Fruit fly (Drosophila melanogaster) whole organism, embryonic: Measurements from ENCODE around the gene CG43210.
A peak's percentile ranks its signal among the peaks of the same experiment; 100 is the strongest.

Source experiments
- Atf6 ChIP-seq: fragments of 200-800 bp; sonication (Bioruptor generic); IDR thresholded peaks from 2 replicates; pipeline ENCODE4 v1.3.6; 2022; ENCODE audit warnings: missing biosample characterization, missing genetic modification characterization
- Bdp1 ChIP-seq: fragments of 200-800 bp; sonication (Bioruptor generic); optimal IDR thresholded peaks from 3 replicates; lab custom pipeline; 2016; ENCODE audit warnings: missing biosample characterization, missing genetic modification characterization
- CG10431 ChIP-seq: fragments of 200-800 bp; sonication (Bioruptor generic); optimal IDR thresholded peaks from 3 replicates; lab custom pipeline; 2018; ENCODE audit warnings: missing biosample characterization, mild to moderate bottlenecking, missing genetic modification characterization
- CG10979 ChIP-seq: fragments of 200-800 bp; sonication (Bioruptor generic); optimal IDR thresholded peaks from 2 replicates; lab custom pipeline; 2018; ENCODE audit warnings: missing biosample characterization, mild to moderate bottlenecking, missing genetic modification characterization, moderate library complexity
- CG13424 ChIP-seq: fragments of 200-800 bp; sonication (Bioruptor generic); optimal IDR thresholded peaks from 2 replicates; lab custom pipeline; 2019; ENCODE audit warnings: missing biosample characterization, mild to moderate bottlenecking, missing genetic modification characterization, moderate library complexity
- CG14050 ChIP-seq: fragments of 200-800 bp; sonication (Bioruptor generic); IDR thresholded peaks from 3 replicates; pipeline ENCODE4 v1.3.6; 2022; ENCODE audit warnings: missing biosample characterization, missing genetic modification characterization
- CG15073 ChIP-seq: fragments of 200-800 bp; sonication (Bioruptor generic); optimal IDR thresholded peaks from 2 replicates; lab custom pipeline; 2016; ENCODE audit warnings: missing biosample characterization, missing genetic modification characterization
- CG1529 ChIP-seq: fragments of 200-800 bp; sonication (Bioruptor generic); optimal IDR thresholded peaks from 3 replicates; lab custom pipeline; 2018; ENCODE audit warnings: missing biosample characterization, missing genetic modification characterization
- CG15601 ChIP-seq: fragments of 200-800 bp; sonication (Bioruptor generic); optimal IDR thresholded peaks from 3 replicates; lab custom pipeline; 2019; ENCODE audit warnings: missing biosample characterization, mild to moderate bottlenecking, missing genetic modification characterization, moderate library complexity
- CG17186 ChIP-seq: fragments of 200-800 bp; sonication (Bioruptor generic); optimal IDR thresholded peaks from 3 replicates; lab custom pipeline; 2017; ENCODE audit warnings: missing biosample characterization, missing genetic modification reagents, missing genetic modification characterization
- CG17361 ChIP-seq: fragments of 200-800 bp; sonication (Bioruptor generic); IDR thresholded peaks from 3 replicates; pipeline ENCODE4 v1.3.6; 2022; ENCODE audit warnings: missing biosample characterization, missing genetic modification characterization
- CG2129 ChIP-seq: fragments of 200-800 bp; sonication (Bioruptor generic); IDR thresholded peaks from 2 replicates; pipeline ENCODE4 v1.3.6; 2022; ENCODE audit warnings: missing biosample characterization, missing genetic modification characterization; ENCODE audit not compliant: partially characterized antibody
- CG4424 ChIP-seq: fragments of 200-800 bp; sonication (Bioruptor generic); optimal IDR thresholded peaks from 3 replicates; lab custom pipeline; 2016; ENCODE audit warnings: missing biosample characterization, missing genetic modification characterization
- CG4707 ChIP-seq: fragments of 200-800 bp; sonication (Bioruptor generic); optimal IDR thresholded peaks from 2 replicates; lab custom pipeline; 2018; ENCODE audit warnings: missing biosample characterization, mild to moderate bottlenecking, missing genetic modification characterization, moderate library complexity
- CG6854 ChIP-seq: fragments of 200-800 bp; sonication (Bioruptor generic); optimal IDR thresholded peaks from 3 replicates; lab custom pipeline; 2017; ENCODE audit warnings: missing biosample characterization, mild to moderate bottlenecking, missing genetic modification characterization
- CG8944 ChIP-seq: fragments of 200-800 bp; sonication (Bioruptor generic); optimal IDR thresholded peaks from 3 replicates; lab custom pipeline; 2016; ENCODE audit warnings: missing biosample characterization, missing genetic modification characterization
- CG9817 ChIP-seq: fragments of 200-800 bp; sonication (Bioruptor generic); optimal IDR thresholded peaks from 2 replicates; lab custom pipeline; 2018; ENCODE audit warnings: missing biosample characterization, mild to moderate bottlenecking, missing genetic modification characterization, moderate library complexity
- CG9932 ChIP-seq: fragments of 200-800 bp; sonication (Bioruptor generic); IDR thresholded peaks from 2 replicates; pipeline ENCODE4 v1.3.6; 2022; ENCODE audit warnings: missing biosample characterization, missing genetic modification characterization
- Camta ChIP-seq: fragments of 200-800 bp; sonication (Bioruptor generic); optimal IDR thresholded peaks from 2 replicates; lab custom pipeline; 2016; ENCODE audit warnings: missing biosample characterization, missing genetic modification characterization
- CkIIα-i1 ChIP-seq: fragments of 200-800 bp; sonication (Bioruptor generic); IDR thresholded peaks from 2 replicates; pipeline ENCODE4 v1.3.6; 2022; ENCODE audit warnings: missing biosample characterization, missing genetic modification characterization
- Dip2 ChIP-seq: fragments of 200-800 bp; sonication (Bioruptor generic); IDR thresholded peaks from 2 replicates; pipeline ENCODE4 v1.3.6; 2022; ENCODE audit warnings: missing biosample characterization, missing genetic modification characterization
- Dref ChIP-seq: fragments of 200-800 bp; sonication (Bioruptor generic); IDR thresholded peaks from 2 replicates; pipeline ENCODE4 v1.3.6; 2022; ENCODE audit warnings: missing biosample characterization, missing genetic modification characterization
- Eip74EF ChIP-seq, 2 experiments: fragments of 200-800 bp in 1 of 2; fragments of >200 bp in 1 of 2; sonication (Bioruptor generic) in 1 of 2; optimal IDR thresholded peaks; 2 replicates each; lab custom pipeline; 2017 to 2019; ENCODE audit warnings: missing biosample characterization in 2 of 2, missing genetic modification characterization in 2 of 2, mild to moderate bottlenecking in 1 of 2, moderate library complexity in 1 of 2
- Elba2 ChIP-seq: fragments of 200-800 bp; sonication (Bioruptor generic); optimal IDR thresholded peaks from 3 replicates; lab custom pipeline; 2016; ENCODE audit warnings: missing biosample characterization, missing genetic modification characterization
- Ets65A ChIP-seq: fragments of 200-800 bp; sonication (Bioruptor generic); peaks from one replicate; lab custom pipeline; 2016; ENCODE audit warnings: missing biosample characterization, missing genetic modification characterization
- Hmr ChIP-seq: fragments of 200-800 bp; sonication (Bioruptor generic); optimal IDR thresholded peaks from 3 replicates; lab custom pipeline; 2017; ENCODE audit warnings: mild to moderate bottlenecking, missing biosample characterization, missing genetic modification reagents, missing genetic modification characterization
- Hr3 ChIP-seq: fragments of 200-800 bp; sonication (Bioruptor generic); optimal IDR thresholded peaks from 3 replicates; lab custom pipeline; 2016; ENCODE audit warnings: missing biosample characterization, missing genetic modification characterization
- Oaz ChIP-seq: fragments of 200-800 bp; sonication (Bioruptor generic); IDR thresholded peaks from 2 replicates; pipeline ENCODE4 v1.3.6; 2022; ENCODE audit warnings: missing biosample characterization, missing genetic modification characterization
- Xbp1 ChIP-seq: fragments of 200-800 bp; sonication (Bioruptor generic); optimal IDR thresholded peaks from 3 replicates; lab custom pipeline; 2016; ENCODE audit warnings: missing biosample characterization, mild to moderate bottlenecking, missing genetic modification characterization
- al ChIP-seq: fragments of 200-800 bp; sonication (Bioruptor generic); IDR thresholded peaks from 2 replicates; pipeline ENCODE4 v1.3.6; 2022; ENCODE audit warnings: missing biosample characterization, missing genetic modification characterization
- dimm ChIP-seq: fragments of 200-800 bp; sonication (Bioruptor generic); IDR thresholded peaks from 2 replicates; pipeline ENCODE4 v1.3.6; 2022; ENCODE audit warnings: missing biosample characterization, missing genetic modification characterization
- exex ChIP-seq: fragments of 200-800 bp; sonication (Bioruptor generic); optimal IDR thresholded peaks from 4 replicates; lab custom pipeline; 2018; ENCODE audit warnings: missing biosample characterization, mild to moderate bottlenecking, missing genetic modification characterization, moderate library complexity
- gce ChIP-seq: fragments of 200-800 bp; sonication (Bioruptor generic); IDR thresholded peaks from 3 replicates; pipeline ENCODE4 v1.3.6; 2022; ENCODE audit warnings: missing biosample characterization, missing genetic modification characterization
- gcm2 ChIP-seq: fragments of 200-800 bp; sonication (Bioruptor generic); optimal IDR thresholded peaks from 2 replicates; lab custom pipeline; 2016; ENCODE audit warnings: missing biosample characterization, missing genetic modification characterization
- gsb-n ChIP-seq: fragments of 200-800 bp; sonication (Bioruptor generic); optimal IDR thresholded peaks from 3 replicates; lab custom pipeline; 2018; ENCODE audit warnings: missing biosample characterization, mild to moderate bottlenecking, missing genetic modification characterization
- h ChIP-seq: fragments of >200 bp; optimal IDR thresholded peaks from 2 replicates; lab custom pipeline; 2017
- hbn ChIP-seq: fragments of 200-800 bp; sonication (Bioruptor generic); IDR thresholded peaks from 2 replicates; pipeline ENCODE4 v1.3.6; 2022; ENCODE audit warnings: missing biosample characterization, missing genetic modification characterization; ENCODE audit not compliant: partially characterized antibody
- luna ChIP-seq: fragments of 200-800 bp; sonication (Bioruptor generic); optimal IDR thresholded peaks from 2 replicates; lab custom pipeline; 2016; ENCODE audit warnings: missing biosample characterization, missing genetic modification characterization
- otp ChIP-seq: fragments of 200-800 bp; sonication (Bioruptor generic); IDR thresholded peaks from 3 replicates; pipeline ENCODE4, ENCODE4 v1.3.6; 2022; ENCODE audit warnings: missing biosample characterization, missing genetic modification characterization
- pzg ChIP-seq: fragments of 200-800 bp; sonication (Bioruptor generic); optimal IDR thresholded peaks from 3 replicates; lab custom pipeline; 2018; ENCODE audit warnings: missing biosample characterization, mild to moderate bottlenecking, missing genetic modification characterization, moderate library complexity
- sc ChIP-seq, 3 experiments: fragments of >200 bp in 2 of 3; fragments of 200-800 bp in 1 of 3; sonication (Bioruptor generic) in 1 of 3; optimal IDR thresholded peaks; 2 replicates in 2 of 3; 3 replicates in 1 of 3; lab custom pipeline; 2017; ENCODE audit warnings: mild to moderate bottlenecking in 1 of 3, missing biosample characterization in 1 of 3, missing genetic modification characterization in 1 of 3, missing genetic modification reagents in 1 of 3
- seq ChIP-seq: fragments of 200-800 bp; sonication (Bioruptor generic); IDR thresholded peaks from 2 replicates; pipeline ENCODE4 v1.3.6; 2022; ENCODE audit warnings: missing biosample characterization, missing genetic modification characterization
- sisA ChIP-seq: fragments of 200-800 bp; sonication (Bioruptor generic); IDR thresholded peaks from 2 replicates; pipeline ENCODE4 v1.3.6; 2022; ENCODE audit warnings: missing biosample characterization, missing genetic modification characterization
- twi ChIP-seq: fragments of 200-800 bp; optimal IDR thresholded peaks from 2 replicates; lab custom pipeline; 2019; ENCODE audit warnings: missing biosample characterization, mild to moderate bottlenecking, missing genetic modification characterization, moderate library complexity
- tx ChIP-seq: fragments of 200-800 bp; sonication (Bioruptor generic); optimal IDR thresholded peaks from 2 replicates; lab custom pipeline; 2016; ENCODE audit warnings: missing biosample characterization, missing genetic modification characterization
- unpg ChIP-seq: fragments of 200-800 bp; sonication (Bioruptor generic); optimal IDR thresholded peaks from 3 replicates; lab custom pipeline; 2018; ENCODE audit warnings: missing biosample characterization, mild to moderate bottlenecking, missing genetic modification characterization, moderate library complexity
- vnd ChIP-seq: fragments of 200-800 bp; sonication (Bioruptor generic); IDR thresholded peaks from 3 replicates; pipeline ENCODE4 v1.3.6; 2022; ENCODE audit warnings: missing biosample characterization, missing genetic modification characterization; ENCODE audit not compliant: partially characterized antibody
- yki ChIP-seq: fragments of >200 bp; optimal IDR thresholded peaks from 3 replicates; lab custom pipeline; 2018
- zen2 ChIP-seq: fragments of 200-800 bp; sonication (Bioruptor generic); IDR thresholded peaks from 3 replicates; pipeline ENCODE4 v1.3.6; 2022; ENCODE audit warnings: missing biosample characterization, missing genetic modification characterization; ENCODE audit not compliant: partially characterized antibody
- zfh1 ChIP-seq: fragments of 200-800 bp; sonication (Bioruptor generic); IDR thresholded peaks from 3 replicates; pipeline ENCODE4 v1.3.6; 2022; ENCODE audit warnings: missing biosample characterization, missing genetic modification characterization

CG43210 gene

dm6 chr3R:18583881-18584545 lies 19.0 kb upstream of the CG43210 start (continued):
- TF ChIP-seq sc (optimal IDR thresholded peaks at IDR 0.05; lab: Kevin White, UChicago) (no peak), sc (GFP tag; optimal IDR thresholded peaks at IDR 0.05; lab: Kevin White, UChicago) (peak; percentile 98), CG9932 (peak; percentile 94), Dip2 (GFP tag; lab: Robert Waterston, UW) (0 out of 2 replicates have a peak, but pooled peaks have one; percentile 21), CkIIα-i1 (peak; percentile 56; the same call in 1 of the 2 replicates), zen2 (GFP tag; lab: Robert Waterston, UW) (no peak), tx (GFP tag; lab: Kevin White, UChicago) (peak; percentile 95), CG13424 (tag; lab: Kevin White, UChicago) (peak; percentile 97), hbn (GFP tag; lab: Robert Waterston, UW) (0 out of 2 replicates have a peak, but pooled peaks have one; percentile 24), CG14050 (peak; percentile 86), unpg (GFP tag; lab: Kevin White, UChicago) (peak; percentile 95), Eip74EF (GFP tag; optimal IDR thresholded peaks at IDR 0.05; lab: Kevin White, UChicago) (peak in 1 of 2 experiments; percentile 98), Hr3 (GFP tag; lab: Kevin White, UChicago) (peak; percentile 97), Xbp1 (peak; percentile 97), CG6854 (peak; percentile 93), zfh1 (GFP tag; lab: Robert Waterston, UW) (peak; percentile 94), exex (tag; lab: Kevin White, UChicago) (peak; percentile 72), yki (lab: Kevin White, UChicago) (no peak), Oaz (GFP tag; lab: Robert Waterston, UW) (peak; percentile 81), gsb-n (tag; lab: Kevin White, UChicago) (peak; percentile 94), gce (GFP tag; lab: Robert Waterston, UW) (peak; percentile 90), CG15073 (GFP tag; lab: Kevin White, UChicago) (peak; percentile 82), CG10431 (GFP tag; lab: Kevin White, UChicago) (peak; percentile 96), al (peak; percentile 94), Elba2 (GFP tag; lab: Kevin White, UChicago) (no peak), Bdp1 (GFP tag; lab: Kevin White, UChicago) (peak; percentile 92), CG15601 (tag; lab: Kevin White, UChicago) (peak; percentile 98), Dref (peak; percentile 44), h (lab: Kevin White, UChicago) (no peak), Camta (GFP tag; lab: Kevin White, UChicago) (peak; percentile 97), seq (GFP tag; lab: Robert Waterston, UW) (peak; percentile 97), pzg (GFP tag; lab: Kevin White, UChicago) (peak; percentile 16), CG9817 (tag; lab: Kevin White, UChicago) (peak; percentile 93), CG8944 (GFP tag; lab: Kevin White, UChicago) (peak; percentile 97), CG10979 (tag; lab: Kevin White, UChicago) (peak; percentile 97), sisA (GFP tag; lab: Robert Waterston, UW) (peak; percentile 96), gcm2 (GFP tag; lab: Kevin White, UChicago) (peak; percentile 94), vnd (no peak), Atf6 (GFP tag; lab: Robert Waterston, UW) (peak; percentile 96), Hmr (GFP tag; lab: Kevin White, UChicago) (peak; percentile 97), CG2129 (GFP tag; lab: Robert Waterston, UW) (no peak), CG17186 (GFP tag; lab: Kevin White, UChicago) (peak; percentile 88), otp (peak; percentile 97), CG4424 (GFP tag; lab: Kevin White, UChicago) (peak; percentile 97), luna (GFP tag; lab: Kevin White, UChicago) (peak; percentile 86), Ets65A (GFP tag; lab: Kevin White, UChicago) (peak; percentile 100), CG17361 (GFP tag; lab: Robert Waterston, UW) (peak; percentile 98), dimm (peak; percentile 78), CG4707 (GFP tag; lab: Kevin White, UChicago) (peak; percentile 96), twi (tag; lab: Kevin White, UChicago) (peak; percentile 94), CG1529 (GFP tag; lab: Kevin White, UChicago) (peak; percentile 97)
